Worm (Caenorhabditis elegans): Measurements from ENCODE around the gene glb-4.

The glb-4 gene

DNA sequence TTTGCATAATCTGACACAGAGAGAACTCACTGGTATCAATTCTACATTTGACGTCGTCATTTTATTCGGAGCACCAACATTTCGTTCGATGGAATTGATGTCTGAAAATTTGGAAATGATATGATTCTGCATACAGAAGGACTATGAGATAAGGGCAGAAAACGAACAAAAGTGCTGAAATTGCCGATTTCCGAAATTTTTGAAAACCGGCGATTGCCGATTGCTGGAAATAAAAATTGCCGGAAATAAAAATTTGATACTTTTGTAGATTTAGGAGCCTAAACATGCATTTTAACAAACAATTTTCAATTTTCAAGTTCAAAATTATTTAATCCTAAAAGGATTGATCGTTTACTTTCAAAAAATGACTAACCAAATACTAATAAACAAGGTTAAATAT is 21.7 kb downstream of the glb-4 start, which contains the start of gene unc-53:
unc-53 (minus strand) TSS at position 101 of the 400 bp plus-strand sequence.
- TF ChIP-seq nhr-12 (tag; optimal IDR thresholded peaks at IDR 0.05) (no peak), nhr-6 (tag; optimal IDR thresholded peaks at IDR 0.05) (no peak), lsy-2 (tag; optimal IDR thresholded peaks at IDR 0.05) (no peak), ztf-4 (tag; optimal IDR thresholded peaks at IDR 0.05) (no peak), blmp-1 (tag; optimal IDR thresholded peaks at IDR 0.05; ENCODE audit: insufficient read depth) (no peak), ama-1 (optimal IDR thresholded peaks at IDR 0.05) (no peak), mbf-1 (tag; optimal IDR thresholded peaks at IDR 0.05) (no peak), zag-1 (tag; optimal IDR thresholded peaks at IDR 0.05) (no peak), sma-9 (GFP tag; optimal IDR thresholded peaks at IDR 0.05) (no peak), sma-9 (tag; optimal IDR thresholded peaks at IDR 0.05) (no peak), lin-11 (tag; optimal IDR thresholded peaks at IDR 0.05) (no peak), ztf-1 (GFP tag; conservative IDR thresholded peaks at IDR 0.05) (no peak), gmeb-1 (tag; optimal IDR thresholded peaks at IDR 0.05) (no peak), lin-39 (tag; optimal IDR thresholded peaks at IDR 0.05) (no peak), nhr-10 (tag; optimal IDR thresholded peaks at IDR 0.05) (no peak), elt-1 (tag; optimal IDR thresholded peaks at IDR 0.05) (no peak), sma-3 (GFP tag; optimal IDR thresholded peaks at IDR 0.05) (no peak)

DNA sequence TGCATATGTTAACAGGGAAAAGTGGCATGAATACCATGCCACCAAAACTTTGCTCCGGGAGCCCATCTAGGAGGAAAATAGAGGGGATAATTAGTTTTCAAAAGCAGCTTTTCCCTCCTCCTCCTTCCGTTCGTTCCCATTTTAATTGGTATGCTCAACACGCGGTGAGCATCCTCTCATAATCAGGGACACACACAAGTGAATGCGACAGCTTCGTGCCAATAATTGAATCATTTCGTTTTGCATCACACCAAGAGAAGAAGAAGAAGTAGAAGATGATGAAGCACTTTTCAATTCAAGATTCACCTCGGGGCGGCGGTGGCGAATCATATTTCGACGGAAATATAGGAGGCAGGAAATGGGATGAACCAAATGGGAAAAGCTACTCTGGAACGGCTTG is 22.9 kb downstream of the glb-4 start:
- no peak for TF ChIP-seq unc-62 (GFP tag; optimal IDR thresholded peaks at IDR 0.05)
- TF ChIP-seq nhr-129 (tag; optimal IDR thresholded peaks at IDR 0.05): no peak
- TF ChIP-seq sma-9 (GFP tag; optimal IDR thresholded peaks at IDR 0.05): no peak
- no peak for TF ChIP-seq sma-9 (tag; optimal IDR thresholded peaks at IDR 0.05)
- no peak for TF ChIP-seq nhr-6 (tag; optimal IDR thresholded peaks at IDR 0.05)
- TF ChIP-seq fos-1 (tag; optimal IDR thresholded peaks at IDR 0.05): no peak
- no peak for TF ChIP-seq R02D3.7 (tag; optimal IDR thresholded peaks at IDR 0.05)
- TF ChIP-seq skn-1 (tag; optimal IDR thresholded peaks at IDR 0.05): no peak
- no peak for TF ChIP-seq mab-5 (tag; optimal IDR thresholded peaks at IDR 0.05)
- no peak for TF ChIP-seq nhr-11 (tag; optimal IDR thresholded peaks at IDR 0.05)
- TF ChIP-seq aly-2 (tag; optimal IDR thresholded peaks at IDR 0.05): no peak
- no peak for TF ChIP-seq ztf-4 (tag; optimal IDR thresholded peaks at IDR 0.05)
- no peak for TF ChIP-seq crh-2 (tag; optimal IDR thresholded peaks at IDR 0.05)
- no peak for TF ChIP-seq unc-55 (GFP tag; optimal IDR thresholded peaks at IDR 0.05)
- no peak for TF ChIP-seq ZK546.5 (tag; optimal IDR thresholded peaks at IDR 0.05)
- TF ChIP-seq nhr-77 (tag; optimal IDR thresholded peaks at IDR 0.05): no peak
- no peak for TF ChIP-seq ceh-16 (tag; optimal IDR thresholded peaks at IDR 0.05)
- TF ChIP-seq lin-13 (GFP tag; optimal IDR thresholded peaks at IDR 0.05): no peak

- TF ChIP-seq lin-13 (GFP tag; optimal IDR thresholded peaks at IDR 0.05) (no peak), fos-1 (tag; optimal IDR thresholded peaks at IDR 0.05) (no peak), gmeb-1 (tag; optimal IDR thresholded peaks at IDR 0.05) (no peak), ztf-11 (tag; optimal IDR thresholded peaks at IDR 0.05) (no peak), peb-1 (tag; optimal IDR thresholded peaks at IDR 0.05) (no peak)
These were observed 24.2 kb downstream of the glb-4 start for ce11 chrII:11086770-11087169.

DNA sequence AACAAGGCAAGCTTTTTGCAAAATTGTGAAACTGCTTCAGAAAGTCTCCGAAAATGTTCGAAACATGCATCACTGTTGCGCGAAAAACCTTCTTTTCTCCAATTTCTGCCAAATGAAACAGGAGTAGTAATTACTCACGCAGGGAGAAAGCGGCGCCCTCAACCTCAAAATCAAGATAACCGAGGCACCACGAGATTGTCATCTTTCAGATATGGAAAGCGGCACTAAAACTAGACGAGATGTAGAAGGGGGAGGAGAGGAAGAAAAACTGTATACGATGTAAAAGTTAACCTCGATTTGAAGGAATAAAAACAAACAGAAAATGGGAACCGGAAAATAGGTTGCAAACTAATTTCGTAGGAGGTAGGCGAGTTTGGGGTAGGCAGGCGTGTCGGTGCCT is 34.5 kb downstream of the glb-4 start:
- TF ChIP-seq ceh-16 (tag; optimal IDR thresholded peaks at IDR 0.05) (peak; percentile 81), nhr-23 (tag; optimal IDR thresholded peaks at IDR 0.05) (peak; percentile 81), lin-39 (tag; optimal IDR thresholded peaks at IDR 0.05) (no peak), blmp-1 (tag; optimal IDR thresholded peaks at IDR 0.05; ENCODE audit: insufficient read depth) (peak; percentile 8), elt-1 (tag; optimal IDR thresholded peaks at IDR 0.05) (peak; percentile 79)

- TF ChIP-seq sma-3 (GFP tag; optimal IDR thresholded peaks at IDR 0.05) (no peak), nhr-10 (tag; optimal IDR thresholded peaks at IDR 0.05) (no peak), nhr-77 (tag; optimal IDR thresholded peaks at IDR 0.05) (no peak), R02D3.7 (tag; optimal IDR thresholded peaks at IDR 0.05) (no peak), dmd-4 (tag; optimal IDR thresholded peaks at IDR 0.05) (no peak), sem-4 (tag; optimal IDR thresholded peaks at IDR 0.05) (no peak), crh-2 (tag; optimal IDR thresholded peaks at IDR 0.05) (no peak), skn-1 (tag; optimal IDR thresholded peaks at IDR 0.05) (no peak), C34F6.9 (tag; optimal IDR thresholded peaks at IDR 0.05) (no peak), mab-5 (tag; optimal IDR thresholded peaks at IDR 0.05) (no peak)
These were observed 38.4 kb downstream of the glb-4 start for ce11 chrII:11072565-11072964.

Measured in whole organism, L2 larva.